Worm (Caenorhabditis elegans) whole organism, L4/young adult: ENCODE data around the gene F37C4.5.

Experiments
- W03F9.2 ChIP-seq: fragments of 150-350 bp; optimal IDR thresholded peaks from 2 replicates; lab custom pipeline; 2014; ENCODE audit warnings: missing biosample characterization, missing genetic modification characterization
- dao-5 ChIP-seq: sonication (generic microtip); optimal IDR thresholded peaks from 2 replicates; lab custom pipeline; 2016; ENCODE audit warnings: missing genotype, missing genetic modification characterization, moderate library complexity, missing compliant biosample characterization
- him-1 ChIP-seq: sonication (generic microtip); optimal IDR thresholded peaks from 2 replicates; lab custom pipeline; 2016; ENCODE audit warnings: missing genotype, missing genetic modification reagents, missing genetic modification characterization, missing compliant biosample characterization

Gene F37C4.5

DNA sequence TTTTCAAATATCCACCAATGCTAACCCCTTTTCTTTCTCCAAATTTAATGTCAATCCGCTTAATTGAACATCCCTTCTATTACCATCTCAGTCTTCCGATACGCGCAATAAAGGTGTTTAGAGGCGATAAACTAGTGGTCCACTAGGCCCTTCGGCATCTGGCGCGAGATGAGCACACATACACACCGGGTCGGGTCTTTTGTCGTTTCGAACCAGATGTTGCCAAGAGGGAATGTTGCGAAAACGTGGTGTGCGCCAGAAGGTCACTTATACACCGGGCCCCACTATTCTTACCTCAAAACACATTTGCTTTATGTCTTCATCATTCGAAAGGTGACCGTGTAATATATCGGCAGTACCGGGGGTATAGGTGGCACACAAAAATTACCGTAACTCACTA is 29.6 kb downstream of the F37C4.5 start:
- TF ChIP-seq dao-5 (tag; lab: Kevin White, UChicago): no peak
- TF ChIP-seq W03F9.2 (tag; lab: Kevin White, UChicago): no peak
- TF ChIP-seq him-1 (tag; lab: Kevin White, UChicago): no peak

ce11 chrIV:3843019-3843527 is 30.5 kb downstream of the F37C4.5 start:
- TF ChIP-seq dao-5 (tag; lab: Kevin White, UChicago) (no peak), W03F9.2 (tag; lab: Kevin White, UChicago) (no peak), him-1 (tag; lab: Kevin White, UChicago) (no peak)

DNA sequence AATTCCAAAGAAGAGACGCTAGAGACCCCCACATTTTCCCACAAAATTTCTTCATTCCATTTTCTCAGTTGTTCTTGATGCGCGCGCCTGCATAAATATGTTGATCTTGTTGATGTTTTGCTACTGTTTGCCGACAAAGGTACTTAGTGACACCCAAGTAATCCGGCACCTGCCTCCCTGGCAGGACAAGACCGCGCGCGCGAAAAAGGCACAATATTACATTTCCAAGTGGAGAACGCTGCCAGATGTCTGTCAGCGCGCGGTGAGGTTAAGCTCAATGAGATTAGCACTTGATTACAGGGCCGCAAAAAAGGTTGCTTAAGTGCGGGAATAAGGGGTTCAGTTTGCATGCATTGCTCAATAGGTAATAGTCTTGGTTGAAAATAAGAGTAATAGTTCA is 32.0 kb downstream of the F37C4.5 start:
- TF ChIP-seq dao-5 (tag; lab: Kevin White, UChicago): no peak
- no peak for TF ChIP-seq W03F9.2 (tag; lab: Kevin White, UChicago)
- no peak for TF ChIP-seq him-1 (tag; lab: Kevin White, UChicago)

DNA sequence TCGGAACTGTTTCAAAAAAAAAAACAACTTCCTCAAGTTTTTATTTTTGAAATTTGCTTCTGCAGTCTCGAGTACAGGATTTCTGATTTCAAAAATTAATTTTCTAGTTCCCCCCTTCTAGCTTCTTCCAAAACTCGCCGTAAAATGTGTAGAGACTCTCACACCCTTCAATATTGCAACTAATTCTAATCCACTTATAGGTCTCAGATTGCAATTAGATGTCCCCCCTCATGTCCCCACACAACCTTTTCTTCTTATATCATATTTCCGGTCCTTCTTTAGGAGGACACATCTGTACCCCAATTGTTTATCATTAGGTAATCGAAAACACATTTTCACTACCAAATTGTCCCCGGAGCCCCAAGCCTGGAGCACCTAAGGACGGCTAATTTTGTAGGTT is 33.1 kb downstream of the F37C4.5 start:
- no peak for TF ChIP-seq dao-5 (tag; lab: Kevin White, UChicago)
- TF ChIP-seq W03F9.2 (tag; lab: Kevin White, UChicago): no peak
- TF ChIP-seq him-1 (tag; lab: Kevin White, UChicago): no peak

DNA sequence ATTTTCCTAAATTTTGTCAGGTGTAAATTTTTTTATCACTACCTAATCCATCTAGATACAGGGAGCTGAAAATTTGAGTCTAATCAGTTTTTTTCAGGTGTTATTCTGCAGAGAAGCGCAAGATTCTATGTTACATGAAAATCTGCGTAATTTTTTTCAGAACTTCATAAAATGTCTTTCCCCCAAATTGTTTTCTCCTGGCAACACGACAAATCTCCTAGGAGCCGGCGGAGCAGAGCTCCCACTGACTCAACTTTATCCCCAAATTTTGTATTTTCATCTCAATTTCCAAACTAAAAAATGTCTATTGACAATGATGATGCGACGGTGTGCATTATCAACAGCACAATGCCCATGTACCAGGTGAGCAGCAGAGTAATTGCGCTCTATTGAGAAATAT is 34.2 kb downstream of the F37C4.5 start, which contains the start of gene F28F9.2:
TSS of gene F28F9.2 (plus strand) at position 301 of the 400 bp plus-strand sequence.
- TF ChIP-seq W03F9.2 (tag; lab: Kevin White, UChicago) (no peak), him-1 (tag; lab: Kevin White, UChicago) (no peak), dao-5 (tag; lab: Kevin White, UChicago) (no peak)

- TF ChIP-seq dao-5 (tag; lab: Kevin White, UChicago) (no peak), W03F9.2 (tag; lab: Kevin White, UChicago) (no peak), him-1 (tag; lab: Kevin White, UChicago) (no peak)
Measured at ce11 chrIV:3838687-3839086, 34.9 kb downstream of the F37C4.5 start.

DNA sequence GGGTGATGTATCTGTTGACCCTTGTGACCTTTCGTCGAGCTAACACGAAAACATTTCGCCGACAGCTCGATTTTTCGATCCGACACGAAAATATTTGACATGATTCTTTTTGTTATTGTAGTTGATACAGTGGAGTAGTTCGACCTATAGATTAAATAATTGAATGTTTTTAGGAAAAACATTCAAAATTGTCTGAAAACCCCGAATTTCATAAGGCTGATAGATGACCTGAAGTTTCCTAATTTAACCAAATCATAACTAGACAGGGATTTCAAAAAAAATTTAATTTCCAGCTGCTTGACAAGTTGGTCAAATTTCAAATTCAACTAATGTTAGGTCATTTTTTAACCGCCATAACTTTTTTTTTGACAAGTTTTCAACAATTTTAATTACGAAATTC is 38.5 kb downstream of the F37C4.5 start, which contains the start of gene cal-3:
TSS of gene cal-3 (minus strand) at position 101 of the 400 bp plus-strand sequence.
- TF ChIP-seq him-1 (tag; lab: Kevin White, UChicago) (no peak), W03F9.2 (tag; lab: Kevin White, UChicago) (no peak), dao-5 (tag; lab: Kevin White, UChicago) (no peak)

ce11 chrIV:3833778-3834177 is 39.8 kb downstream of the F37C4.5 start:
- TF ChIP-seq dao-5 (tag; lab: Kevin White, UChicago) (no peak), W03F9.2 (tag; lab: Kevin White, UChicago) (no peak), him-1 (tag; lab: Kevin White, UChicago) (no peak)

- TF ChIP-seq W03F9.2 (tag; lab: Kevin White, UChicago) (no peak), him-1 (tag; lab: Kevin White, UChicago) (no peak), dao-5 (tag; lab: Kevin White, UChicago) (no peak)
Measured at ce11 chrIV:3832040-3832439, 41.6 kb downstream of the F37C4.5 start.

- TF ChIP-seq dao-5 (tag; lab: Kevin White, UChicago) (no peak), him-1 (tag; lab: Kevin White, UChicago) (no peak), W03F9.2 (tag; lab: Kevin White, UChicago) (no peak)
Measured at ce11 chrIV:3827724-3828123, 45.9 kb downstream of the F37C4.5 start.

DNA sequence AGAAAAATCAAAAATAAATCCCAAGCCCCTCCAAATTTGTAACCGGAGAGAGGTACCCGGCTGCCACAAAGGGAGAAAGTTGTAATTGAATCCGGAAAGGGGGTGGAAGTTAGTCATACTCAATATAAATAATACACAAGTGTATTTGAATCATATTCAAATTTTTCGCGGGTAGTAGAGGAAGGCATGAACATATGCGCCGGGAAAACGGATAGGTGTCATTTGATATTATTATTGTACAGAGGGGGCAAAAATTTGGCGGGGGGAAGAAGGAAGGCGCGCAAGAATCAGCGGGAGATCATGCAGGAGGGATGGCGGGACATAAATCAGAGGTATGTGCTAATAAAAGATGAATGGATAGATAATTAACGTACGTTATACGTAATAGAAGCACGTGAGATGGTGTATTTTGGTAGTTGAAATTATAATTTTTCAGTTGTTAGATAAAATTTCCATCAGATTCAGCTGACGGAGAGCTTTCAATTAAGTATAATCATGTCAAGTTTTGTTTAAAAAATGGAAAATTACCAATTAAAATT is 46.9 kb downstream of the F37C4.5 start, which contains the start of gene F28F9.3:
TSS of gene F28F9.3 (plus strand) at position 301 of the 539 bp plus-strand sequence.
- no peak for TF ChIP-seq him-1 (tag; lab: Kevin White, UChicago)

- TF ChIP-seq W03F9.2 (tag; lab: Kevin White, UChicago): no peak
- TF ChIP-seq dao-5 (tag; lab: Kevin White, UChicago): no peak
- TF ChIP-seq him-1 (tag; lab: Kevin White, UChicago): no peak
Measured at ce11 chrIV:3825388-3825787, 48.2 kb downstream of the F37C4.5 start.

ce11 chrIV:3824720-3825119 is 48.9 kb downstream of the F37C4.5 start:
- no peak for TF ChIP-seq him-1 (tag; lab: Kevin White, UChicago)
- no peak for TF ChIP-seq W03F9.2 (tag; lab: Kevin White, UChicago)
